Fruit fly (Drosophila melanogaster) whole organism, pupa: ENCODE data around the gene TrpA1.

Source experiments
- CG12605 ChIP-seq: fragments of 200-800 bp; sonication (Bioruptor generic); IDR thresholded peaks from 2 replicates; pipeline ENCODE4 v1.3.6; 2022; ENCODE audit warnings: missing biosample characterization, missing genetic modification characterization
- CG13204 ChIP-seq: fragments of 200-800 bp; sonication (Bioruptor generic); optimal IDR thresholded peaks from 2 replicates; lab custom pipeline; 2018; ENCODE audit warnings: missing biosample characterization, mild to moderate bottlenecking, missing genetic modification characterization, moderate library complexity
- CG4496 ChIP-seq: fragments of 200-800 bp; sonication (Bioruptor generic); IDR thresholded peaks from 3 replicates; pipeline ENCODE4 v1.3.6; 2022; ENCODE audit warnings: missing biosample characterization, missing genetic modification characterization
- CG8159 ChIP-seq: fragments of 200-800 bp; sonication (Bioruptor generic); optimal IDR thresholded peaks from 3 replicates; lab custom pipeline; 2018; ENCODE audit warnings: missing biosample characterization, mild to moderate bottlenecking, missing genetic modification characterization, moderate library complexity
- EcR ChIP-seq: fragments of 200-800 bp; sonication (Bioruptor generic); optimal IDR thresholded peaks from 3 replicates; lab custom pipeline; 2019; ENCODE audit warnings: missing biosample characterization, missing genetic modification characterization, mild to moderate bottlenecking, moderate library complexity, missing genetic modification reagents

dm6 chr3L:8851950-8852349 lies 53.0 kb downstream of the TrpA1 start:
- no peak for TF ChIP-seq CG4496
- TF ChIP-seq CG13204 (GFP tag; lab: Kevin White, UChicago): no peak
- no peak for TF ChIP-seq CG8159 (tag; lab: Kevin White, UChicago)
- no peak for TF ChIP-seq CG12605 (GFP tag; lab: Robert Waterston, UW)
- no peak for TF ChIP-seq EcR (GFP tag; lab: Kevin White, UChicago)
